Worm (Caenorhabditis elegans): ENCODE results near the gene srh-142.

- TF ChIP-seq ceh-9 (tag; optimal IDR thresholded peaks at IDR 0.05): no peak
- no peak for TF ChIP-seq ceh-16 (tag; optimal IDR thresholded peaks at IDR 0.05)
- TF ChIP-seq nhr-67 (tag; optimal IDR thresholded peaks at IDR 0.05): no peak
- TF ChIP-seq pqm-1 (tag; optimal IDR thresholded peaks at IDR 0.05): no peak
- TF ChIP-seq nhr-76 (tag; optimal IDR thresholded peaks at IDR 0.05): no peak
- TF ChIP-seq fos-1 (tag; optimal IDR thresholded peaks at IDR 0.05): no peak
- TF ChIP-seq skn-1 (tag; optimal IDR thresholded peaks at IDR 0.05): no peak
- TF ChIP-seq ceh-82 (tag; optimal IDR thresholded peaks at IDR 0.05): no peak
Observed at ce11 chrV:16459377-16459776, 1.4 kb downstream of the srh-142 start.

Measured in whole organism, L3 larva.